Worm (Caenorhabditis elegans) whole organism, L4/young adult: Measurements from ENCODE around the gene M176.5.
A peak's percentile ranks its signal among the peaks of the same experiment; 100 is the strongest.

Experiments used
- W03F9.2 ChIP-seq: fragments of 150-350 bp; optimal IDR thresholded peaks from 2 replicates; lab custom pipeline; 2014; ENCODE audit warnings: missing biosample characterization, missing genetic modification characterization
- dao-5 ChIP-seq: sonication (generic microtip); optimal IDR thresholded peaks from 2 replicates; lab custom pipeline; 2016; ENCODE audit warnings: missing genotype, missing genetic modification characterization, moderate library complexity, missing compliant biosample characterization
- him-1 ChIP-seq: sonication (generic microtip); optimal IDR thresholded peaks from 2 replicates; lab custom pipeline; 2016; ENCODE audit warnings: missing genotype, missing genetic modification reagents, missing genetic modification characterization, missing compliant biosample characterization

The M176.5 gene

DNA sequence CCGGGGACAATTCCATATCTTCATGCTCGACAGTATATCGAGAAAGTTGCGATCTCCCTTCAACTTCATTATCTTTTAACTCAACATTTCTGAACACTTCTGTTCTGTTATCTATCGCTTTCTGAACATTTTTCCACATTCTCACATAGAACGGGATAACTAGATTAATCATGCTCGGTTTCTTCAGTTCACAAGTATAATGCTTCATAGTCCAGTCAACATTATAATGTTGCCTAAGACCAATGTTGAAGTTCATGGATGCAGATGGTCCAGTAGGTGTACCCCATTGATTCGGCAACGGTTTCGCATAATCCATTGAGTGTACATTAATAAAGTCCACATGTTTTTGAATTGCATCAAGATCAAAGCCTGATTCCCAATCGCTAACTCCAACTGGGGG, 11.3 kb upstream of the M176.5 start:
- TF ChIP-seq him-1 (tag; lab: Kevin White, UChicago) (no peak), W03F9.2 (tag; lab: Kevin White, UChicago) (no peak), dao-5 (tag; lab: Kevin White, UChicago) (no peak)

ce11 chrII:9438227-9438626, 10.7 kb upstream of the M176.5 start, which contains the start of gene chil-13:
Gene chil-13, minus strand, starts transcription at chrII:9438327.
- TF ChIP-seq W03F9.2 (tag; lab: Kevin White, UChicago), result no peak
- no peak for TF ChIP-seq dao-5 (tag; lab: Kevin White, UChicago)
- TF ChIP-seq him-1 (tag; lab: Kevin White, UChicago), result no peak

- no peak for TF ChIP-seq W03F9.2 (tag; lab: Kevin White, UChicago)
- no peak for TF ChIP-seq him-1 (tag; lab: Kevin White, UChicago)
- TF ChIP-seq dao-5 (tag; lab: Kevin White, UChicago), result no peak
These were observed 8.5 kb upstream of the M176.5 start, which contains the start of gene kin-16 for ce11 chrII:9436009-9436408. Gene kin-16, minus strand, starts transcription at chrII:9436109.

DNA sequence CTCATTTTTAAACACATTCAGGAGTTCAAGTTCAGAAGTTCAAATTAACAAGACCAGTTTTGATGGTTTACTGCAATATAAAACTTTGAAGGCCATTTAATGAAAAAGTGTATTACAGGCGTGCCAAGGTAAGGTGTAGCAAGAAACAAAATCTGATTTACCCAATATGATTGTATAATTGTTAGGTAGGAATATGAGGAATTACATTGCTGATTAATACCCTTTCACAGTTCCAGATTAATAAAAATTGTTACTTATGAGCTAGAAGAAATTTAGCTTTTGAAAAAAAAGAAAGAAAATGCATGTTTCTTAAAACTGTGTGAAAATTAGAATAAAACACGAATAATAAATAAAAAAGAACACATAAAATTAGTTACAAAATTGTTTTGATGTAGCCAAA, 6.1 kb upstream of the M176.5 start, which contains the start of gene kin-15:
Gene kin-15, minus strand, starts transcription at position 101 of the 400 bp plus-strand sequence.
- TF ChIP-seq him-1 (tag; lab: Kevin White, UChicago) (no peak), dao-5 (tag; lab: Kevin White, UChicago) (no peak), W03F9.2 (tag; lab: Kevin White, UChicago) (no peak)

- TF ChIP-seq him-1 (tag; lab: Kevin White, UChicago), result no peak
- TF ChIP-seq dao-5 (tag; lab: Kevin White, UChicago), result no peak
- TF ChIP-seq W03F9.2 (tag; lab: Kevin White, UChicago), result no peak
These were observed 3.6 kb upstream of the M176.5 start for ce11 chrII:9431119-9431518.

DNA sequence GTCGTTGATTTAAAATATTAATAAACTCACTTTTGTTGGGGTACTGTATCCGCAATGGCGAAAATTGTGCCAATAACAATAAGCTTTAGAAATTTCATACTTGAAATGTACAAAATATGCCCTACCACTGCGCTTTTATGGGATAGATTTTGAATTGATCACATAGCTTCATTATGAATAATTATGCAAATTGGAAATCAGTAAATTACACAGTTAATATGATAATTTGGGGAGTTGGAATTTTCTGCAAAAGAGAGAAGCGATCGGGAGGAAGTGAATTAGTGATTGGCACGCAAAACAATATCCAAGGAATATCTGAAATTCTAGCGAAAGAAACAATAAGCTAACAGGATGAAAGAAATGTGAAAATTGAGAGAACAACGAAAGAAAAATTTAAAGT, 1.5 kb downstream of the M176.5 start, which contains the start of gene M176.10:
Gene M176.10, minus strand, starts transcription at position 101 of the 400 bp plus-strand sequence.
- no peak for TF ChIP-seq him-1 (tag; lab: Kevin White, UChicago)
- TF ChIP-seq W03F9.2 (tag; lab: Kevin White, UChicago), result no peak
- TF ChIP-seq dao-5 (tag; lab: Kevin White, UChicago), result no peak

ce11 chrII:9421969-9422368, 5.6 kb downstream of the M176.5 start, which contains the start of gene M176.11:
Gene M176.11, plus strand, starts transcription at chrII:9422269.
- TF ChIP-seq him-1 (tag; lab: Kevin White, UChicago), result no peak
- TF ChIP-seq dao-5 (tag; lab: Kevin White, UChicago), result no peak
- no peak for TF ChIP-seq W03F9.2 (tag; lab: Kevin White, UChicago)

DNA sequence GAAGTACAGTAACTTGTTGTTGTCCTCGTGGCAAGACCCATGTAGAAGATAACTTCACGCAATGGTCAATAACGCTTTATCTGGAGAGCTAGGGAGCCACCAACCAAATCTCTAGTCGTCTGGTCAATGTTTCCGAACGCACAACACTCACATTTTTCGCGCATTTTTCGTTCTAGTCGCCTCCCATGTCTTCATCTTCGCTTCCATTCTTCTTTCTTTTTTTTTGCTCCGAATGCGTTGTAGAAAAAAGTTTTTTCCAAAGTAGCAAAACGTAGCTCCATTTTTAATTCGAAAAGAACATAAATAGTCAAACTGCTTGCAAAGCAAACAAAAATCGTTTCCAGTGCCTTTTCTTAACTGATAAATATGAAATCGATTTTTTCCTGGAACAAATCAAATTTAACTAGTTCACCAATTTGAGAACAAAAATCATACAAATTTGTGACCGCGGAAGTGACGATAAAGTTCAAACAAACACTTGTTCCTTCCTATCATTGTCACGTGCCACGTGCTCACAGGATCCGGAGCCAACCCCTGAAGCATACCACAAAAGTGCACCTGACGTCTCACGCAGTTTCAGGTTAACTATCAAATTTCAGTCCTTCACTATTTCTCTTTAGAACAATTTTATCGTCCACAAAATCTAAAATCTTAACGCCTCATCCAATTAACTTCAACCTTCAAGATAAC, 8.6 kb downstream of the M176.5 start:
- TF ChIP-seq dao-5 (tag; lab: Kevin White, UChicago), result no peak
- no peak for TF ChIP-seq W03F9.2 (tag; lab: Kevin White, UChicago)
- no peak for TF ChIP-seq him-1 (tag; lab: Kevin White, UChicago)

ce11 chrII:9418065-9418567, 9.4 kb downstream of the M176.5 start, which contains the start of the genes M176.4 and M176.16:
Gene M176.4, plus strand, starts transcription at chrII:9418365.
Gene M176.16, plus strand, starts transcription at chrII:9418517.
- TF ChIP-seq dao-5 (tag; lab: Kevin White, UChicago) (no peak), him-1 (tag; lab: Kevin White, UChicago) (no peak), W03F9.2 (tag; lab: Kevin White, UChicago) (no peak)

DNA sequence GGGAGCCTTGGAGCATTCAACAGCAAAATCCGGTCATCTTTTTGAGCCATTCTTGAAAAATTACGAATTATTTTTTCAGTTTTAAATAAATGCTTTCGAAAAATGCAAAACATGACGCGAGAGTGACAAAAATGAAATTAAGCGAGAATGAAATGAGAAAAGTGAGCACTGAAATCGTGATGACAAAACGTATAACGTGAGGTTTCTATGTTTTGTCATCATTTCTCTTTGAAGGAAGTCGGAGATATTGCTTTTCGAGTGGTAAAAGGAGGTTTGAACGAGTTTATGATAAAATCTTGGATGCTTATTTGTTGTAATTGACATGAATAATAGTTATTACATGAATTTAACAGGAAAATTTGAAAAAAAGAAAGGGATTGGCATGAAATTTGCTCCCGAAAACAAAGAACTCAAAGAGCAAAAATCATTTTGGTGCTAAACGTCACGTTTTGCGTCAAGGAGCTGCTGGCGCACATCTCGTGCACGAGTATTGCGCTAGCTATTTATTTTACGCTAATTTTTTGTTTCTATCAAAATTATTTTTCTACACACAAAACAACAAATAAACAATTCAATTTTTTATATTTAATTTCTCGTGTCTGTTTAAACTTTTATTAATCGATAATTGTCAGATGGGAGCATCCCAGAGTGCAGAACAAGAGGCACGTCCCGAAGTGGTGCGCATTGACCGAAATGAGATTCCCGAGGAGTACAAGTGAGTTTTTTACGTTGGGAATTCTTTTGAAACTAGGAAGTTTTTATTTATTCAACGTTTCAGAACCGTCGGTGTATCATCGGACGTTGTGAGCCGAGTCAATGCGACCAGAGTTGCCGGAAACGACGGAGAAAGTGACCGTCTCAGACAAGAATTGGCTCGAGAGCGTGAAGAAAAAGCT, 10.9 kb downstream of the M176.5 start, which contains the start of the genes gss-1 and chch-3:
Gene gss-1, minus strand, starts transcription at position 51 of the 896 bp plus-strand sequence.
Gene chch-3, plus strand, starts transcription at position 633 of the 896 bp plus-strand sequence.
- TF ChIP-seq dao-5 (tag; lab: Kevin White, UChicago) (no peak), W03F9.2 (tag; lab: Kevin White, UChicago) (peak; percentile 81)

DNA sequence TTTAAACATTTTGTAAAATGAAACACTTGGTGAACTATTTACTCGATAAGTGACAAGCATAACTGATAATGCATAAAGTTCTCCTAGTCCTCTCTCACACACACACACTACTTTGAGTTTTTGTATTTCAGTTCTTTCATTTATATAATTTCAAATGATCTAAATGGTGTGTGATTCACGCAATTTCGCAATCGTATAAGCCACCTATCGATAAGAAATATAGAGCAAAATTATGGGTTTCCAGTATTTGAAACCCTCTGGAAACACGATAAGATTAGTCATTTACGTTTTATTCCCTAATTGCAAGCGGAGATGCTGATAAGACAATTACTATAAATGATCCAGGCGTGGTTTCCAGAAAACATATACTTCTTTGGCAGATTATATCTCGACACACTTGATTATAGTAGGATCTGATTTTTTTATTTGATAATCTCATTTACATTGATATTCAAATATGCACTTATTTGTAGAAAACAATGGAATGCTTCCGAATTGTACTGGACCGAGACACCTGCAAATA, 15.4 kb downstream of the M176.5 start, which contains the start of gene arrd-3:
Gene arrd-3, plus strand, starts transcription at position 473 of the 523 bp plus-strand sequence.
- TF ChIP-seq him-1 (tag; lab: Kevin White, UChicago) (no peak), W03F9.2 (tag; lab: Kevin White, UChicago) (no peak), dao-5 (tag; lab: Kevin White, UChicago) (no peak)

DNA sequence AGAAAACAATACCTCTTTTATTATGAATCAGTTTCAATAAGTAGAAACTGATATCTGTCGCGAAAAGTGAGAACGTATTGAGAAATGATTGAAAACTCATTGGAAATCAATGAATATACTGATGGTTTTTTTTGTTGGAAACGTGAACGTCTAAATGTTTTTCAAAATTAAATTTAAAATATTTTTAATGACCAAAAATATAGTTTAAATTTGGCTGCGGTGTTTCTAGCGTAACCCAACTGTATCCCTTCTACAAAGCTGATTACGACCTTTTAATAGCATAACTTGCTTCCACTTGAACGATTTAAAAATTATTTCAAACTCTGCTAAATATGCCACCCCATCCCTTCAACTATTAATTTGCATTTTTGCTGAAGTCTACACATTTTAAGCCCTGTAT, 16.0 kb downstream of the M176.5 start, which contains the start of gene M176.9:
Gene M176.9, minus strand, starts transcription at position 101 of the 400 bp plus-strand sequence.
- TF ChIP-seq him-1 (tag; lab: Kevin White, UChicago) (no peak), W03F9.2 (tag; lab: Kevin White, UChicago) (no peak), dao-5 (tag; lab: Kevin White, UChicago) (no peak)
